Fruit fly (Drosophila melanogaster): ENCODE measurements around the gene CG8260.

The CG8260 gene

dm6 chrX:15712409-15712808 is 43.7 kb upstream of the CG8260 start, which contains the start of gene HUWE1 (continued):
- TF ChIP-seq emc (GFP tag; optimal IDR thresholded peaks at IDR 0.05) (no peak), lmd (GFP tag; IDR thresholded peaks at IDR 0.05) (no peak), zen (tag; optimal IDR thresholded peaks at IDR 0.05) (peak; percentile 31), CG6791 (GFP tag; IDR thresholded peaks at IDR 0.05; ENCODE audit: partially characterized antibody) (peak; percentile 76), Asciz (GFP tag; optimal IDR thresholded peaks at IDR 0.05) (no peak), trem (tag; optimal IDR thresholded peaks at IDR 0.05) (peak; percentile 57), Mrtf (GFP tag; IDR thresholded peaks at IDR 0.05) (no peak), CG14860 (GFP tag; IDR thresholded peaks at IDR 0.05; ENCODE audit: partially characterized antibody) (peak; percentile 60), YL-1 (GFP tag; optimal IDR thresholded peaks at IDR 0.05) (peak; percentile 17), CG9797 (GFP tag; optimal IDR thresholded peaks at IDR 0.05) (peak; percentile 66), disco-r (GFP tag; optimal IDR thresholded peaks at IDR 0.05) (no peak), btn (GFP tag; optimal IDR thresholded peaks at IDR 0.05) (no peak), luna (GFP tag; optimal IDR thresholded peaks at IDR 0.05) (no peak), GATAe (GFP tag; conservative IDR thresholded peaks at IDR 0.05) (no peak), her (GFP tag; optimal IDR thresholded peaks at IDR 0.05) (no peak), CG14710 (tag; optimal IDR thresholded peaks at IDR 0.05) (peak; percentile 93), Meics (GFP tag; optimal IDR thresholded peaks at IDR 0.05) (no peak), cwo (GFP tag; optimal IDR thresholded peaks at IDR 0.05) (no peak), dan (GFP tag; IDR thresholded peaks at IDR 0.05) (no peak), tna (GFP tag; IDR thresholded peaks at IDR 0.05; ENCODE audit: partially characterized antibody) (peak; percentile 64), mam (GFP tag; optimal IDR thresholded peaks at IDR 0.05) (peak; percentile 30), zf30C (GFP tag; optimal IDR thresholded peaks at IDR 0.05) (no peak), CG1647 (GFP tag; optimal IDR thresholded peaks at IDR 0.05) (peak; percentile 12), prd (optimal IDR thresholded peaks at IDR 0.05) (no peak), prd (GFP tag; IDR thresholded peaks at IDR 0.05) (no peak), CG42726 (GFP tag; IDR thresholded peaks at IDR 0.05; ENCODE audit: partially characterized antibody) (peak; percentile 22; the same call in 1 of the 2 replicates), CG8478 (optimal IDR thresholded peaks at IDR 0.05) (no peak), CG7987 (GFP tag; optimal IDR thresholded peaks at IDR 0.05) (peak; percentile 27), BtbVII (GFP tag; optimal IDR thresholded peaks at IDR 0.05) (no peak), E2f1 (GFP tag; IDR thresholded peaks at IDR 0.05) (no peak), zfh2 (GFP tag; optimal IDR thresholded peaks at IDR 0.05) (peak; percentile 38), az2 (GFP tag; optimal IDR thresholded peaks at IDR 0.05) (no peak), gcm2 (GFP tag; optimal IDR thresholded peaks at IDR 0.05) (no peak), CG10959 (GFP tag; IDR thresholded peaks at IDR 0.05) (no peak), Pdp1 (GFP tag; optimal IDR thresholded peaks at IDR 0.05) (no peak), jing (GFP tag; optimal IDR thresholded peaks at IDR 0.05) (no peak), Fer2 (tag; optimal IDR thresholded peaks at IDR 0.05) (no peak), tll (GFP tag; optimal IDR thresholded peaks at IDR 0.05) (peak in 1 of 2 experiments; percentile 9), CG10431 (GFP tag; optimal IDR thresholded peaks at IDR 0.05) (no peak), CG1529 (GFP tag; optimal IDR thresholded peaks at IDR 0.05) (no peak), Vsx1 (GFP tag; optimal IDR thresholded peaks at IDR 0.05) (no peak), Doc2 (GFP tag; IDR thresholded peaks at IDR 0.05) (no peak), otp (GFP tag; IDR thresholded peaks at IDR 0.05) (no peak), CG4404 (GFP tag; IDR thresholded peaks at IDR 0.05) (no peak), PHDP (tag; optimal IDR thresholded peaks at IDR 0.05) (no peak), CG2120 (GFP tag; optimal IDR thresholded peaks at IDR 0.05) (peak; percentile 63), CG32772 (GFP tag; IDR thresholded peaks at IDR 0.05) (no peak), Mad (GFP tag; optimal IDR thresholded peaks at IDR 0.05) (no peak), Lhr (GFP tag; optimal IDR thresholded peaks at IDR 0.05) (no peak), unc-4 (GFP tag; IDR thresholded peaks at IDR 0.05; ENCODE audit: partially characterized antibody) (peak; percentile 86), Dll (GFP tag; IDR thresholded peaks at IDR 0.05; ENCODE audit: partially characterized antibody) (peak; percentile 83), CG2199 (GFP tag; IDR thresholded peaks at IDR 0.05) (no peak)
